Worm (Caenorhabditis elegans) whole organism, L4 larva: ENCODE measurements around the gene Y7A5A.5.

ENCODE experiments used
- Y5F2A.4 ChIP-seq: fragments of 200-800 bp; sonication (Bioruptor generic); optimal IDR thresholded peaks from 2 replicates; lab custom pipeline; 2018; ENCODE audit warnings: mild to moderate bottlenecking, missing genetic modification characterization, missing compliant biosample characterization
- Y75B8A.6 ChIP-seq: fragments of 200-800 bp; sonication (Bioruptor generic); IDR thresholded peaks from 2 replicates; pipeline ENCODE4 v1.3.6; 2022; ENCODE audit warnings: missing genetic modification reagents, missing genetic modification characterization, missing compliant biosample characterization
- ZK337.2 ChIP-seq: fragments of 200-800 bp; sonication (Bioruptor generic); IDR thresholded peaks from 2 replicates; pipeline ENCODE4 v1.3.6; 2022; ENCODE audit warnings: missing genetic modification reagents, missing genetic modification characterization, missing compliant biosample characterization
- ZK546.5 ChIP-seq, 2 experiments: sonication (generic microtip); optimal IDR thresholded peaks; 2 replicates each; lab custom pipeline; 2017; ENCODE audit warnings: missing biosample characterization in 2 of 2, missing genetic modification characterization in 2 of 2
- aha-1 ChIP-seq: fragments of 150-350 bp; peaks from one replicate; lab custom pipeline; 2014; ENCODE audit warnings: missing biosample characterization, missing genetic modification characterization
- aly-2 ChIP-seq: sonication (generic microtip); optimal IDR thresholded peaks from 2 replicates; lab custom pipeline; 2018; ENCODE audit warnings: missing biosample characterization, missing genetic modification characterization
- ama-1 ChIP-seq: fragments of 150-350 bp; optimal IDR thresholded peaks from 2 replicates; lab custom pipeline; 2014; ENCODE audit warnings: inconsistent platforms, mixed read lengths
- arid-1 ChIP-seq: fragments of 200-800 bp; sonication (Bioruptor generic); conservative IDR thresholded peaks from 2 replicates; pipeline ENCODE4 v1.3.6; 2022; ENCODE audit warnings: missing genetic modification reagents, missing genetic modification characterization, missing compliant biosample characterization
- ceh-32 ChIP-seq: sonication (generic microtip); optimal IDR thresholded peaks from 2 replicates; lab custom pipeline; 2016; ENCODE audit warnings: mild to moderate bottlenecking, missing genetic modification characterization, missing compliant biosample characterization; ENCODE audit not compliant: poor library complexity
- ctbp-1 ChIP-seq: fragments of 200-800 bp; sonication (Bioruptor generic); IDR thresholded peaks from 2 replicates; pipeline ENCODE4 v1.3.6; 2022; ENCODE audit warnings: missing genetic modification reagents, missing genetic modification characterization, missing compliant biosample characterization
- daf-19 ChIP-seq: fragments of 200-800 bp; sonication (Bioruptor generic); conservative IDR thresholded peaks from 2 replicates; pipeline ENCODE4 v1.3.6; 2022; ENCODE audit warnings: missing genetic modification characterization, missing compliant biosample characterization
- dmd-8 ChIP-seq: fragments of 200-800 bp; sonication (Bioruptor generic); IDR thresholded peaks from 2 replicates; pipeline ENCODE4 v1.3.6; 2022; ENCODE audit warnings: missing genetic modification characterization, missing compliant biosample characterization
- dmd-9 ChIP-seq: fragments of 200-800 bp; sonication (Bioruptor generic); IDR thresholded peaks from 2 replicates; pipeline ENCODE4 v1.3.6; 2022; ENCODE audit warnings: missing genetic modification reagents, missing genetic modification characterization, missing compliant biosample characterization
- dpl-1 ChIP-seq: fragments of 150-350 bp; optimal IDR thresholded peaks from 2 replicates; lab custom pipeline; 2014; ENCODE audit warnings: missing biosample characterization, missing genetic modification reagents, missing genetic modification characterization
- duxl-1 ChIP-seq: sonication (generic microtip); optimal IDR thresholded peaks from 2 replicates; lab custom pipeline; 2016; ENCODE audit warnings: mild to moderate bottlenecking, missing genetic modification characterization, moderate library complexity, missing compliant biosample characterization; ENCODE audit not compliant: poor library complexity
- egl-27 ChIP-seq: sonication (generic microtip); optimal IDR thresholded peaks from 3 replicates; lab custom pipeline; 2017; ENCODE audit warnings: missing biosample characterization, missing genetic modification reagents, missing genetic modification characterization
- gei-8 ChIP-seq: fragments of 200-800 bp; sonication (Bioruptor generic); optimal IDR thresholded peaks from 2 replicates; lab custom pipeline; 2018; ENCODE audit warnings: mild to moderate bottlenecking, missing genetic modification characterization, missing compliant biosample characterization
- hif-1 ChIP-seq, 2 experiments: sonication (generic microtip); optimal IDR thresholded peaks; 2 replicates each; lab custom pipeline; 2016 to 2017; ENCODE audit warnings: missing compliant biosample characterization in 2 of 2, missing genetic modification characterization in 2 of 2, missing genetic modification reagents in 2 of 2, missing genotype in 2 of 2, mild to moderate bottlenecking in 1 of 2
- jun-1 ChIP-seq: fragments of 150-350 bp; optimal IDR thresholded peaks from 2 replicates; lab custom pipeline; 2014; ENCODE audit warnings: missing biosample characterization, missing genetic modification reagents, missing genetic modification characterization
- lim-7 ChIP-seq: fragments of 200-800 bp; sonication (Bioruptor generic); IDR thresholded peaks from 2 replicates; pipeline ENCODE4 v1.3.6; 2022; ENCODE audit warnings: missing genetic modification characterization, missing compliant biosample characterization
- lin-1 ChIP-seq: fragments of 200-800 bp; sonication (Bioruptor generic); IDR thresholded peaks from 2 replicates; pipeline ENCODE4 v1.3.6; 2022; ENCODE audit warnings: missing genetic modification reagents, missing genetic modification characterization, missing compliant biosample characterization
- lin-13 ChIP-seq: fragments of 150-350 bp; optimal IDR thresholded peaks from 2 replicates; lab custom pipeline; 2014; ENCODE audit warnings: missing biosample characterization, missing genetic modification reagents, missing genetic modification characterization
- lin-38 ChIP-seq: fragments of 200-800 bp; sonication (Bioruptor generic); IDR thresholded peaks from 2 replicates; pipeline ENCODE4 v1.3.6; 2022; ENCODE audit warnings: missing genetic modification reagents, missing genetic modification characterization, missing compliant biosample characterization
- lsy-2 ChIP-seq, 2 experiments: fragments of 150-350 bp in 1 of 2; sonication (generic microtip) in 1 of 2; optimal IDR thresholded peaks; 2 replicates each; lab custom pipeline; 2014 to 2017; ENCODE audit warnings: missing biosample characterization in 2 of 2, missing genetic modification characterization in 2 of 2
- mdt-29 ChIP-seq: fragments of 200-800 bp; sonication (Bioruptor generic); IDR thresholded peaks from 2 replicates; pipeline ENCODE4 v1.3.6; 2022; ENCODE audit warnings: missing genetic modification reagents, missing genetic modification characterization, missing compliant biosample characterization
- mep-1 ChIP-seq: fragments of 150-350 bp; sonication (generic microtip); optimal IDR thresholded peaks from 3 replicates; lab custom pipeline; 2014; ENCODE audit warnings: missing biosample characterization, missing genetic modification characterization
- nhr-102 ChIP-seq: sonication (generic microtip); optimal IDR thresholded peaks from 2 replicates; lab custom pipeline; 2016; ENCODE audit warnings: mild to moderate bottlenecking, missing genetic modification characterization, moderate library complexity, missing compliant biosample characterization
- nhr-237 ChIP-seq: sonication (generic microtip); optimal IDR thresholded peaks from 2 replicates; lab custom pipeline; 2017; ENCODE audit warnings: missing biosample characterization, missing genetic modification characterization
- nhr-42 ChIP-seq: fragments of 200-800 bp; sonication (Bioruptor generic); IDR thresholded peaks from 2 replicates; pipeline ENCODE4 v1.3.6; 2022; ENCODE audit warnings: missing genetic modification characterization, missing compliant biosample characterization
- nhr-6 ChIP-seq: fragments of 150-350 bp; optimal IDR thresholded peaks from 2 replicates; lab custom pipeline; 2014; ENCODE audit warnings: missing biosample characterization, missing genetic modification characterization
- nhr-76 ChIP-seq: fragments of 150-350 bp; optimal IDR thresholded peaks from 2 replicates; lab custom pipeline; 2014; ENCODE audit warnings: missing biosample characterization, missing genetic modification characterization
- pha-4 ChIP-seq, 2 experiments: fragments of 150-350 bp in 1 of 2; fragments of 200-800 bp in 1 of 2; sonication (Bioruptor generic) in 1 of 2; IDR thresholded peaks in 1 of 2; optimal IDR thresholded peaks in 1 of 2; 2 replicates each; pipeline versions ENCODE4 v1.3.6 to Lab custom; 2014 to 2022; ENCODE audit warnings: missing genetic modification characterization in 2 of 2, missing genetic modification reagents in 2 of 2, missing biosample characterization in 1 of 2, missing compliant biosample characterization in 1 of 2
- php-3 ChIP-seq: fragments of 200-800 bp; sonication (Bioruptor generic); IDR thresholded peaks from 2 replicates; pipeline ENCODE4 v1.3.6; 2022; ENCODE audit warnings: missing genetic modification reagents, missing genetic modification characterization, missing compliant biosample characterization
- pqm-1 ChIP-seq: sonication (generic microtip); optimal IDR thresholded peaks from 2 replicates; lab custom pipeline; 2017; ENCODE audit warnings: missing biosample characterization, missing genetic modification characterization
- rbr-2 ChIP-seq: sonication (generic microtip); optimal IDR thresholded peaks from 2 replicates; lab custom pipeline; 2016; ENCODE audit warnings: missing genotype, missing genetic modification characterization, missing compliant biosample characterization
- set-16 ChIP-seq: fragments of 200-800 bp; sonication (Bioruptor generic); IDR thresholded peaks from 2 replicates; pipeline ENCODE4 v1.3.6; 2022; ENCODE audit warnings: missing genetic modification reagents, missing genetic modification characterization, missing compliant biosample characterization
- spr-3 ChIP-seq: fragments of 200-800 bp; sonication (Bioruptor generic); optimal IDR thresholded peaks from 2 replicates; lab custom pipeline; 2018; ENCODE audit warnings: mild to moderate bottlenecking, missing genetic modification characterization, missing compliant biosample characterization
- tag-97 ChIP-seq: fragments of 200-800 bp; sonication (Bioruptor generic); IDR thresholded peaks from 2 replicates; pipeline ENCODE4 v1.3.6; 2022; ENCODE audit warnings: missing genetic modification characterization, missing compliant biosample characterization
- vab-7 ChIP-seq: fragments of 200-800 bp; sonication (Bioruptor generic); IDR thresholded peaks from 2 replicates; pipeline ENCODE4 v1.3.6; 2022; ENCODE audit warnings: missing genetic modification reagents, missing genetic modification characterization, missing compliant biosample characterization
- zag-1 ChIP-seq: fragments of 150-350 bp; optimal IDR thresholded peaks from 2 replicates; lab custom pipeline; 2014; ENCODE audit warnings: missing biosample characterization, missing genetic modification characterization
- zfp-2 ChIP-seq: sonication (generic microtip); optimal IDR thresholded peaks from 2 replicates; lab custom pipeline; 2016; ENCODE audit warnings: mild to moderate bottlenecking, missing genetic modification characterization, missing compliant biosample characterization
- zip-2 ChIP-seq: fragments of 150-350 bp; optimal IDR thresholded peaks from 2 replicates; lab custom pipeline; 2014; ENCODE audit warnings: missing biosample characterization, missing genetic modification characterization
- ztf-7 ChIP-seq: fragments of 150-350 bp; optimal IDR thresholded peaks from 2 replicates; lab custom pipeline; 2014; ENCODE audit warnings: missing biosample characterization, missing genetic modification characterization

Y7A5A.5 gene

DNA sequence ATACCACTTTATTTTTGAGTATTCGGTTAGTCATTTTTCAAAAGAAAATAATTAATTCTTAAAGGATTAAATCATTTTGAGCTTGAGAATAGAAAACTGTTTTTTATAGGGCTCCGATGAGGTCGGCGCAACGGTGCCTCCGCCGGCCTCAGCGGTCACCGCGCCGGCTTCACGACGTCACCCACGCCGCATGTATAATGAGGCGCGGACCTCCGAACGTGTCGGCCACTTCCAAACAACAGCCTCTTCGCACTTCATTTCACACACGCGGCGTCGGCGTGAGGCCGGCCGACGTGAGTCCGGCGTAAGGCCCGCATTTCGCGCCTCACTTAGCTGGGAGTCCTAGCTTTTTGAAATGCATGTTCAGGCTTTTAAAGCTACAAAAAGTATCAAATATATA lies 19.8 kb downstream of the Y7A5A.5 start:
- no peak for TF ChIP-seq lin-13 (GFP tag; lab: Kevin White, UChicago)
- TF ChIP-seq nhr-237 (tag; lab: Kevin White, UChicago), result no peak
- peak; percentile 89 for TF ChIP-seq set-16 (GFP tag; lab: Robert Waterston, UW)
- no peak for TF ChIP-seq ama-1
- no peak for TF ChIP-seq dmd-8
- TF ChIP-seq arid-1 (GFP tag; lab: Robert Waterston, UW), result no peak
- no peak for TF ChIP-seq lim-7 (GFP tag; lab: Robert Waterston, UW)
- no peak for TF ChIP-seq php-3 (GFP tag; lab: Robert Waterston, UW)
- TF ChIP-seq Y75B8A.6 (GFP tag; lab: Robert Waterston, UW), result no peak
- no peak for TF ChIP-seq nhr-6 (tag; lab: Kevin White, UChicago)
- TF ChIP-seq nhr-76 (tag; lab: Kevin White, UChicago), result no peak
- TF ChIP-seq aha-1 (tag; lab: Kevin White, UChicago), result peak; percentile 31
- TF ChIP-seq nhr-42 (GFP tag; lab: Robert Waterston, UW), result no peak
- no peak for TF ChIP-seq ZK546.5 (tag; optimal IDR thresholded peaks at IDR 0.05; lab: Kevin White, UChicago)
- TF ChIP-seq gei-8 (GFP tag; lab: Kevin White, UChicago), result no peak
- TF ChIP-seq ctbp-1 (GFP tag; lab: Robert Waterston, UW), result no peak
- no peak for TF ChIP-seq zag-1 (tag; lab: Kevin White, UChicago)

DNA sequence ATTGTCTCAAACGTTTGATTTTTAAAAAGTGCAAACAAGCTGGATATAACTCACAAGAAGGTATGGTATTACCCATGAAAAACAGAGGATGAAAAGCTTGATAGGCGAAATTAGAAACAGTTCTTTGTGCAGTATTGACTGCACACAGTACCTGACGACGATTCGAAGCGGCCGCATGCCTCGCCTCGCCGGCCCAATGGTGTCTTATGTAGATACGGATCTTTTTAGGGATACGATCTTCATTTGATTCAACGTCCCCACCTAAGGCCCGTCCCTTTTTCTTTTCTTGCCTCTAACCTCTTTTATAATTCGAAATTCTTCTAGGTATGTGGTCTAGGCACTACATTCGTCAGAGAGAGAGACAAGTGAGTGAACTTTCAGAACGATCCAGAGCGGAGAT lies 20.5 kb downstream of the Y7A5A.5 start, which contains the start of gene bus-17:
Gene bus-17, minus strand, starts transcription at position 208 of the 400 bp plus-strand sequence.
- TF ChIP-seq lsy-2 (tag; optimal IDR thresholded peaks at IDR 0.05; lab: Kevin White, UChicago) (no peak), lin-1 (GFP tag; lab: Robert Waterston, UW) (no peak), aly-2 (no peak), pha-4 (GFP tag; IDR thresholded peaks at IDR 0.05; lab: Robert Waterston, UW) (no peak), pha-4 (tag; optimal IDR thresholded peaks at IDR 0.05; lab: Kevin White, UChicago) (no peak)

DNA sequence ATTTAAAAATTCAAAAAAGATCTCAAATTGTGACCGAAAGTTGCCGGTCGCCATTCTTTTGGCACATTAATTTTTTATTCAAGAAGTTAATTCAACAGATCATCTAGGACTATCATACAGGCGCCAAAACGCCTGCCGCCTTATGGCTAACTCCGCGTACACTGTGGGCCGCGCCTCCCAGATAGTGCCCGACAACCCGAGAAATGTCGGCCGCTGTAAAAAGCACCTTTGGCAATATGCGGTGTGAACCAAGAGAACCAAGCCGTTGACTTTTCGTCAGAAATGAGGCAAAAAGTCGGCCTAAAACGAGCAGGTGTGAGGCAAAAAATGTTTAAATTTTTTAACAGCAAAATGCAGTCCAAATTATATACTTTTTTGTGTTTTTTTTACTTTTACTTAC lies 27.4 kb downstream of the Y7A5A.5 start:
- TF ChIP-seq ZK546.5 (tag; optimal IDR thresholded peaks at IDR 0.05; lab: Kevin White, UChicago) (no peak), ztf-7 (tag; lab: Kevin White, UChicago) (no peak), nhr-42 (GFP tag; lab: Robert Waterston, UW) (no peak), mep-1 (tag; lab: Kevin White, UChicago) (no peak), ama-1 (no peak), tag-97 (no peak), ceh-32 (tag; lab: Kevin White, UChicago) (no peak), pqm-1 (tag; lab: Kevin White, UChicago) (no peak), spr-3 (GFP tag; lab: Kevin White, UChicago) (no peak), Y5F2A.4 (GFP tag; lab: Kevin White, UChicago) (no peak), php-3 (GFP tag; lab: Robert Waterston, UW) (no peak), daf-19 (GFP tag; lab: Robert Waterston, UW) (no peak), jun-1 (tag; lab: Kevin White, UChicago) (no peak), nhr-102 (tag; lab: Kevin White, UChicago) (no peak), nhr-6 (tag; lab: Kevin White, UChicago) (no peak), lin-13 (GFP tag; lab: Kevin White, UChicago) (no peak), zip-2 (no peak)

DNA sequence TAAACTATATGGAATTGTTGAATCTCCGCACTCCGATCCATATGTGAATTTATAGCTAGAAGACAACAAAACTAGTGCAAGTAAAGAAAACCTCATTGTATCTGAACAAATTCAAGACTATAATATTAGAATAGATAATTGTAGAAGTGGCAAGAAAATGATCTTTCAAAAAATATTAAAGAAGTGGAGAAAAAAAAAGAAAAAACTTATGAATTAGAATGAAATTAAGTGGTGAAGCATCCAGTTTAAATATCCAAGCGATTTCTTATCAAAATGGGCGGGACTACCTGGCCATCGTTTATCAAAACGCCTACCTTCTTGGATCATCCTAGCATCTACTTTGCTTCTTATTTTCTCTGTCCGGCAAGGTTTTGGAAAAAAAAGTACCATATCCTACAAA lies 29.5 kb downstream of the Y7A5A.5 start, which contains the start of gene wrt-4:
Gene wrt-4, minus strand, starts transcription at position 101 of the 400 bp plus-strand sequence.
- TF ChIP-seq mdt-29 (GFP tag; lab: Robert Waterston, UW) (no peak), zfp-2 (tag; lab: Kevin White, UChicago) (no peak), rbr-2 (tag; lab: Kevin White, UChicago) (no peak), vab-7 (GFP tag; lab: Robert Waterston, UW) (no peak), Y75B8A.6 (GFP tag; lab: Robert Waterston, UW) (no peak), hif-1 (tag; optimal IDR thresholded peaks at IDR 0.05; lab: Kevin White, UChicago) (no peak), duxl-1 (no peak), set-16 (GFP tag; lab: Robert Waterston, UW) (no peak), lin-38 (GFP tag; lab: Robert Waterston, UW) (no peak), tag-97 (no peak), dpl-1 (GFP tag; lab: Kevin White, UChicago) (no peak), egl-27 (no peak), dmd-9 (GFP tag; lab: Robert Waterston, UW) (no peak), ZK337.2 (GFP tag; lab: Robert Waterston, UW) (no peak), lsy-2 (tag; optimal IDR thresholded peaks at IDR 0.05; lab: Kevin White, UChicago) (no peak)
- TF ChIP-seq, all 104 proteins: peak for 0
